Worm (Caenorhabditis elegans): ENCODE measurements around the gene lag-1.

Gene lag-1

ce11 chrIV:6053436-6053835, 41.8 kb upstream of the lag-1 start:
- TF ChIP-seq ces-1 (GFP tag; optimal IDR thresholded peaks at IDR 0.05) (peak; percentile 47), unc-120 (tag; optimal IDR thresholded peaks at IDR 0.05; ENCODE audit: poor library complexity, severe bottlenecking) (no peak)

- no peak for TF ChIP-seq M03D4.4 (tag; optimal IDR thresholded peaks at IDR 0.05)
- TF ChIP-seq tbx-8 (GFP tag; optimal IDR thresholded peaks at IDR 0.05), result no peak
- no peak for TF ChIP-seq elt-1 (tag; optimal IDR thresholded peaks at IDR 0.05; ENCODE audit: borderline replicate concordance, insufficient read depth)
- peak; percentile 77 for TF ChIP-seq ces-1 (GFP tag; optimal IDR thresholded peaks at IDR 0.05)
- no peak for TF ChIP-seq lin-32 (GFP tag; optimal IDR thresholded peaks at IDR 0.05)
Measured at ce11 chrIV:6054833-6055232, 40.4 kb upstream of the lag-1 start.

DNA sequence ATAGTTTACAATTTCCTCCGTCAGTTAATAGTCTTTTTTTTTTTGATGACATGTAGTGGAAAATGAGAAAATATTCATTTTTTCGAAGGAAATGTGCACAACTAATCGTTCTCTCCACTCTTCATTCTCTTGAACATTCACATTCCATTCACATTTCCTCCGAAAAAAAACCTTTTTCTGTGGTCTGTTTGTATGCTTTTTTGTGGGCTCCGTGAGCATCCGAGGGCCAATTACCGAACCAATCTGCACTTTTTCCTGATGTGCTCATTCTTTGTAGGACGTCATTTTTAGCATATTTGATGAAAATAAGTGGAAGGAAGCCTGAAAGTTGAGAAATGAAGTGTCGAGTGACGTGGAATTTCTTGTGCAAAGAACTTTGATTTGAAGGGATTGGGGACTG, 35.5 kb upstream of the lag-1 start:
- no peak for TF ChIP-seq nhr-237 (tag; optimal IDR thresholded peaks at IDR 0.05)
- no peak for TF ChIP-seq unc-62 (GFP tag; optimal IDR thresholded peaks at IDR 0.05)
- no peak for TF ChIP-seq unc-39 (tag; optimal IDR thresholded peaks at IDR 0.05)
- no peak for TF ChIP-seq ceh-83 (GFP tag; optimal IDR thresholded peaks at IDR 0.05)
- TF ChIP-seq unc-120 (tag; optimal IDR thresholded peaks at IDR 0.05; ENCODE audit: poor library complexity, severe bottlenecking), result no peak
- no peak for TF ChIP-seq snpc-4 (tag; optimal IDR thresholded peaks at IDR 0.05)
- no peak for TF ChIP-seq elt-3 (tag; optimal IDR thresholded peaks at IDR 0.05)
- TF ChIP-seq mep-1 (tag; optimal IDR thresholded peaks at IDR 0.05), result no peak
- no peak for TF ChIP-seq bed-3 (GFP tag; optimal IDR thresholded peaks at IDR 0.05)

- no peak for TF ChIP-seq drap-1 (GFP tag; optimal IDR thresholded peaks at IDR 0.05)
- no peak for TF ChIP-seq nhr-12 (tag; optimal IDR thresholded peaks at IDR 0.05)
- peak; percentile 93 for TF ChIP-seq ces-1 (GFP tag; optimal IDR thresholded peaks at IDR 0.05)
- no peak for TF ChIP-seq lsy-2 (tag; optimal IDR thresholded peaks at IDR 0.05)
- TF ChIP-seq ztf-11 (tag; optimal IDR thresholded peaks at IDR 0.05), result no peak
Measured at ce11 chrIV:6060912-6061311, 34.3 kb upstream of the lag-1 start.

ce11 chrIV:6062078-6062477, 33.1 kb upstream of the lag-1 start:
- TF ChIP-seq unc-39 (tag; optimal IDR thresholded peaks at IDR 0.05) (no peak), ztf-11 (tag; optimal IDR thresholded peaks at IDR 0.05) (no peak), flh-1 (GFP tag; optimal IDR thresholded peaks at IDR 0.05) (no peak), nhr-12 (tag; optimal IDR thresholded peaks at IDR 0.05) (no peak), elt-1 (tag; optimal IDR thresholded peaks at IDR 0.05; ENCODE audit: borderline replicate concordance, insufficient read depth) (no peak), ceh-43 (GFP tag; optimal IDR thresholded peaks at IDR 0.05) (no peak), mab-5 (tag; optimal IDR thresholded peaks at IDR 0.05) (no peak), lin-32 (GFP tag; optimal IDR thresholded peaks at IDR 0.05) (no peak), nhr-76 (tag; optimal IDR thresholded peaks at IDR 0.05) (no peak), nhr-237 (tag; optimal IDR thresholded peaks at IDR 0.05) (no peak), unc-120 (tag; optimal IDR thresholded peaks at IDR 0.05; ENCODE audit: poor library complexity, severe bottlenecking) (no peak), lin-13 (tag; optimal IDR thresholded peaks at IDR 0.05) (no peak), blmp-1 (tag; optimal IDR thresholded peaks at IDR 0.05) (no peak)

ce11 chrIV:6064657-6065056, 30.6 kb upstream of the lag-1 start:
- TF ChIP-seq unc-62 (GFP tag; optimal IDR thresholded peaks at IDR 0.05) (no peak), mep-1 (tag; optimal IDR thresholded peaks at IDR 0.05) (no peak), cnd-1 (tag; optimal IDR thresholded peaks at IDR 0.05) (no peak), flh-1 (GFP tag; optimal IDR thresholded peaks at IDR 0.05) (no peak), ham-2 (GFP tag; optimal IDR thresholded peaks at IDR 0.05) (no peak), hlh-1 (tag; optimal IDR thresholded peaks at IDR 0.05) (no peak), elt-1 (tag; optimal IDR thresholded peaks at IDR 0.05; ENCODE audit: borderline replicate concordance, insufficient read depth) (no peak), zip-8 (tag; optimal IDR thresholded peaks at IDR 0.05) (no peak), mls-2 (tag; optimal IDR thresholded peaks at IDR 0.05) (no peak)

DNA sequence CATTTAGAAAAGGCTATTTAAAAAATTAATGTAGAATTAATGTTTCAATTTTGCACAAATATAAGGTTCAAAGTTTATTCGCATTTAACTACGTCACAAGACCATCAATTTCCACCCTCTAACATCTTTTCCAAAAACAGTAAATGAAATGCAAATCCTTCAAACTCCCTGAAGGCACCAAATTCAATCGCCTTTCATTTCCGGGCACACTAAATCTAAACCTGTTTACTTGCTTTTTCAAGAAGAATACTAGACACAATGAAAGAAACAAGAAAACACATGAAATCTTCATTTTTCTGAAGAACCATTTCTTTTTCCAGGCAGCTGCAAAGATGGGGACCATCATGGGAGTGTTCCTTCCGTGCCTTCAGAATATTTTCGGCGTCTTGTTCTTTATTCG, 30.0 kb upstream of the lag-1 start:
- no peak for TF ChIP-seq lin-13 (tag; optimal IDR thresholded peaks at IDR 0.05)
- peak; percentile 90 for TF ChIP-seq ces-1 (GFP tag; optimal IDR thresholded peaks at IDR 0.05)
